Worm (Caenorhabditis elegans) whole organism, L3 larva: Measurements from ENCODE around the gene ZC239.4.

Source experiments
- ceh-9 ChIP-seq: sonication (generic microtip); optimal IDR thresholded peaks from 2 replicates; lab custom pipeline; 2018; ENCODE audit warnings: missing biosample characterization, missing genetic modification characterization
- elt-2 ChIP-seq: sonication (generic microtip); optimal IDR thresholded peaks from 2 replicates; lab custom pipeline; 2016; ENCODE audit warnings: missing genetic modification reagents, mild to moderate bottlenecking, missing genetic modification characterization, missing compliant biosample characterization
- unc-62 ChIP-seq: fragments of 150-350 bp; sonication (generic microtip); optimal IDR thresholded peaks from 4 replicates; lab custom pipeline; 2014; ENCODE audit warnings: missing biosample characterization, missing genetic modification reagents, missing genetic modification characterization

DNA sequence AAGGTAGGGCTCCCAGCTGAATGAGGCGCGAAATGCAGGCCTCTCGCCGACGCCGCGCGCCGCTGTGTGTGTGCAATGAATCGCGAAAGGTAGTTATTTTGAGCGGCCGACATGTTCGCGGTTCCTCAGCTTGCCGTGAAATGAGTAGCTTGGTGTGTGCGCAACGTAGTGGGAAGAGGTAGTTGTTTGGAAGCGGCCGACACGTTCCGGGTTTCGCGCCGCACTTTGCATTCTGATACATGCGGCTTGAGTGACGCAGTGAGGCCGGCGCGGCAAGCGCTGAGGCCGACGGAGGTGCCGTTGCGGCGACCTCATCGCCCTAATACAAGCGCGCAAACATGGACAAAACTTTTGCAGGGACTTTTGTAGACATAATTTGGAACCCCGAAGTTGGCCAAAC is 18.3 kb upstream of the ZC239.4 start:
- TF ChIP-seq unc-62 (GFP tag; lab: Kevin White, UChicago), result no peak
- no peak for TF ChIP-seq ceh-9
- no peak for TF ChIP-seq elt-2
